Worm (Caenorhabditis elegans) whole organism, mixed stage, embryonic: ENCODE results near the gene C27B7.7.

ENCODE experiments used
- blmp-1 ChIP-seq: fragments of 150-350 bp; optimal IDR thresholded peaks from 2 replicates; lab custom pipeline; 2014; ENCODE audit warnings: missing biosample characterization, missing genetic modification characterization
- lin-13 ChIP-seq: fragments of 150-350 bp; optimal IDR thresholded peaks from 2 replicates; lab custom pipeline; 2014; ENCODE audit warnings: missing biosample characterization, missing genetic modification characterization
- mep-1 ChIP-seq: fragments of 150-350 bp; optimal IDR thresholded peaks from 2 replicates; lab custom pipeline; 2017; ENCODE audit warnings: missing biosample characterization, missing genetic modification reagents, missing genetic modification characterization, inconsistent platforms
- mls-2 ChIP-seq: sonication (generic microtip); optimal IDR thresholded peaks from 2 replicates; lab custom pipeline; 2016; ENCODE audit warnings: mild to moderate bottlenecking, missing genetic modification characterization, moderate library complexity, missing compliant biosample characterization
- nhr-237 ChIP-seq: fragments of 150-350 bp; optimal IDR thresholded peaks from 2 replicates; lab custom pipeline; 2014; ENCODE audit warnings: missing biosample characterization, missing genetic modification characterization
- nhr-76 ChIP-seq: sonication (generic microtip); optimal IDR thresholded peaks from 2 replicates; lab custom pipeline; 2017; ENCODE audit warnings: missing biosample characterization, missing genetic modification characterization
- snpc-4 ChIP-seq: fragments of 150-350 bp; optimal IDR thresholded peaks from 2 replicates; lab custom pipeline; 2014; ENCODE audit warnings: missing biosample characterization, missing genetic modification characterization
- unc-39 ChIP-seq: fragments of 150-350 bp; optimal IDR thresholded peaks from 2 replicates; lab custom pipeline; 2014; ENCODE audit warnings: missing biosample characterization, missing genetic modification characterization
- unc-62 ChIP-seq: fragments of 150-350 bp; optimal IDR thresholded peaks from 2 replicates; lab custom pipeline; 2014; ENCODE audit warnings: missing biosample characterization, missing genetic modification reagents, missing genetic modification characterization

ce11 chrIV:8924126-8924525 lies 17.3 kb downstream of the C27B7.7 start:
- TF ChIP-seq nhr-76 (tag; lab: Kevin White, UChicago) (no peak), lin-13 (tag; lab: Kevin White, UChicago) (no peak), mls-2 (tag; lab: Kevin White, UChicago) (no peak), unc-39 (tag; lab: Kevin White, UChicago) (no peak), snpc-4 (tag; lab: Kevin White, UChicago) (no peak), blmp-1 (tag; lab: Kevin White, UChicago) (no peak), mep-1 (tag; lab: Kevin White, UChicago) (no peak), unc-62 (GFP tag; lab: Kevin White, UChicago) (no peak), nhr-237 (tag; lab: Kevin White, UChicago) (no peak)
